Worm (Caenorhabditis elegans): ENCODE measurements around the gene ZK177.1.

ZK177.1 gene

ce11 chrII:5551517-5551916 lies 23.6 kb downstream of the ZK177.1 start, which contains the start of gene C17C3.5:
Gene C17C3.5 (plus strand): TSS chrII:5551817.
- TF ChIP-seq daf-8 (GFP tag; IDR thresholded peaks at IDR 0.05): no peak
- TF ChIP-seq R02D3.7 (tag; optimal IDR thresholded peaks at IDR 0.05): no peak
- TF ChIP-seq F49E8.2 (tag; optimal IDR thresholded peaks at IDR 0.05; ENCODE audit: borderline replicate concordance): no peak
- TF ChIP-seq nhr-48 (tag; optimal IDR thresholded peaks at IDR 0.05): no peak
- no peak for TF ChIP-seq F37D6.2 (tag; optimal IDR thresholded peaks at IDR 0.05)
- no peak for TF ChIP-seq snpc-1.2 (GFP tag; IDR thresholded peaks at IDR 0.05)
- no peak for TF ChIP-seq lim-7 (GFP tag; IDR thresholded peaks at IDR 0.05)
- no peak for TF ChIP-seq unc-62 (GFP tag; optimal IDR thresholded peaks at IDR 0.05 in 1 of 2)
- no peak for TF ChIP-seq unc-62 (tag; optimal IDR thresholded peaks at IDR 0.05)
- no peak for TF ChIP-seq mep-1 (tag; optimal IDR thresholded peaks at IDR 0.05)
- TF ChIP-seq ceh-20 (GFP tag; IDR thresholded peaks at IDR 0.05): no peak
- TF ChIP-seq daf-12 (tag; optimal IDR thresholded peaks at IDR 0.05): no peak
- TF ChIP-seq dpl-1 (GFP tag; optimal IDR thresholded peaks at IDR 0.05): no peak
- TF ChIP-seq ceh-44 (GFP tag; IDR thresholded peaks at IDR 0.05): no peak
- no peak for TF ChIP-seq spr-3 (GFP tag; optimal IDR thresholded peaks at IDR 0.05)
- TF ChIP-seq nhr-111 (GFP tag; optimal IDR thresholded peaks at IDR 0.05): no peak
- no peak for TF ChIP-seq Y105C5A.15 (GFP tag; IDR thresholded peaks at IDR 0.05)
- TF ChIP-seq nhr-76 (tag; optimal IDR thresholded peaks at IDR 0.05): no peak
- no peak for TF ChIP-seq php-3 (GFP tag; IDR thresholded peaks at IDR 0.05)

- TF ChIP-seq hlh-30 (tag; optimal IDR thresholded peaks at IDR 0.05; ENCODE audit: insufficient read depth) (peak; percentile 69), nhr-11 (tag; optimal IDR thresholded peaks at IDR 0.05) (no peak), hlh-11 (tag; optimal IDR thresholded peaks at IDR 0.05) (peak; percentile 60), ZK337.2 (GFP tag; IDR thresholded peaks at IDR 0.05) (no peak), lin-29 (GFP tag; IDR thresholded peaks at IDR 0.05) (no peak), F10B5.3 (tag; optimal IDR thresholded peaks at IDR 0.05) (no peak), dmd-6 (GFP tag; IDR thresholded peaks at IDR 0.05) (peak; percentile 53), mxl-2 (GFP tag; conservative IDR thresholded peaks at IDR 0.05) (peak; percentile 47; the same call in 1 of the 2 replicates), pqm-1 (tag; optimal IDR thresholded peaks at IDR 0.05) (peak; percentile 52), T20F7.1 (GFP tag; optimal IDR thresholded peaks at IDR 0.05) (no peak), mep-1 (tag; optimal IDR thresholded peaks at IDR 0.05) (no peak), dve-1 (tag; optimal IDR thresholded peaks at IDR 0.05; ENCODE audit: insufficient read depth) (peak; percentile 71), hif-1 (tag; optimal IDR thresholded peaks at IDR 0.05) (no peak), nhr-77 (tag; optimal IDR thresholded peaks at IDR 0.05) (no peak), dpl-1 (GFP tag; optimal IDR thresholded peaks at IDR 0.05) (no peak), daf-16 (GFP tag; optimal IDR thresholded peaks at IDR 0.05) (no peak), daf-16 (tag; optimal IDR thresholded peaks at IDR 0.05) (peak; percentile 90), mdl-1 (tag; optimal IDR thresholded peaks at IDR 0.05) (peak in 1 of 2 experiments; percentile 23), nhr-28 (tag; optimal IDR thresholded peaks at IDR 0.05) (peak; percentile 44), egl-27 (tag; optimal IDR thresholded peaks at IDR 0.05) (no peak), ztf-11 (tag; optimal IDR thresholded peaks at IDR 0.05) (no peak)
These were observed 25.6 kb downstream of the ZK177.1 start for ce11 chrII:5553531-5553930.

- no peak for TF ChIP-seq lin-38 (GFP tag; IDR thresholded peaks at IDR 0.05)
- TF ChIP-seq hlh-30 (tag; optimal IDR thresholded peaks at IDR 0.05; ENCODE audit: insufficient read depth): no peak
- TF ChIP-seq ceh-20 (GFP tag; IDR thresholded peaks at IDR 0.05): no peak
- TF ChIP-seq Y105C5A.15 (GFP tag; IDR thresholded peaks at IDR 0.05): no peak
- TF ChIP-seq saeg-2 (GFP tag; IDR thresholded peaks at IDR 0.05): no peak
- TF ChIP-seq nhr-41 (GFP tag; IDR thresholded peaks at IDR 0.05): no peak
- TF ChIP-seq lin-29 (GFP tag; IDR thresholded peaks at IDR 0.05): no peak
- no peak for TF ChIP-seq lin-13 (GFP tag; optimal IDR thresholded peaks at IDR 0.05)
- no peak for TF ChIP-seq nhr-6 (tag; optimal IDR thresholded peaks at IDR 0.05)
- TF ChIP-seq F49E8.2 (tag; optimal IDR thresholded peaks at IDR 0.05; ENCODE audit: borderline replicate concordance): no peak
- no peak for TF ChIP-seq mep-1 (tag; optimal IDR thresholded peaks at IDR 0.05)
- no peak for TF ChIP-seq F44E2.7 (GFP tag; IDR thresholded peaks at IDR 0.05)
- TF ChIP-seq ceh-62 (tag; optimal IDR thresholded peaks at IDR 0.05): no peak
- no peak for TF ChIP-seq pqm-1 (tag; optimal IDR thresholded peaks at IDR 0.05)
- TF ChIP-seq ceh-28 (tag; optimal IDR thresholded peaks at IDR 0.05): no peak
These were observed 26.4 kb downstream of the ZK177.1 start, which contains the start of gene ins-12 for ce11 chrII:5554317-5554716. Gene ins-12 (plus strand): TSS chrII:5554617.
